Worm (Caenorhabditis elegans): ENCODE results near the gene B0546.4.

ce11 chrIV:3386504-3387290 is 2.8 kb upstream of the B0546.4 start:
- no peak for TF ChIP-seq nhr-67 (tag; optimal IDR thresholded peaks at IDR 0.05)
- no peak for TF ChIP-seq nhr-28 (tag; optimal IDR thresholded peaks at IDR 0.05)
- no peak for TF ChIP-seq ztf-4 (tag; optimal IDR thresholded peaks at IDR 0.05)
- TF ChIP-seq lsy-12 (tag; optimal IDR thresholded peaks at IDR 0.05), result no peak
- no peak for TF ChIP-seq ZK546.5 (tag; optimal IDR thresholded peaks at IDR 0.05)
- no peak for TF ChIP-seq nhr-11 (tag; optimal IDR thresholded peaks at IDR 0.05)
- no peak for TF ChIP-seq eor-1 (tag; optimal IDR thresholded peaks at IDR 0.05)
- TF ChIP-seq tbx-2 (tag; optimal IDR thresholded peaks at IDR 0.05), result no peak
- TF ChIP-seq unc-62 (GFP tag; optimal IDR thresholded peaks at IDR 0.05), result no peak
- TF ChIP-seq ceh-82 (tag; optimal IDR thresholded peaks at IDR 0.05), result no peak
